Worm (Caenorhabditis elegans): ENCODE results near the gene F41B4.3.

ce11 chrX:6804405-6804804 is 31.5 kb downstream of the F41B4.3 start:
- TF ChIP-seq scrt-1 (GFP tag; IDR thresholded peaks at IDR 0.05): no peak
- no peak for TF ChIP-seq hmg-4 (GFP tag; optimal IDR thresholded peaks at IDR 0.05)
- TF ChIP-seq tbx-11 (GFP tag; IDR thresholded peaks at IDR 0.05): no peak
- no peak for TF ChIP-seq ama-1 (optimal IDR thresholded peaks at IDR 0.05)
